Fruit fly (Drosophila melanogaster) whole organism, embryonic: ENCODE measurements around the gene stas.
A peak's percentile ranks its signal among the peaks of the same experiment; 100 is the strongest.

ENCODE experiments used
- Antp ChIP-seq: fragments of 200-800 bp; sonication (Bioruptor generic); optimal IDR thresholded peaks from 3 replicates; lab custom pipeline; 2016; ENCODE audit warnings: missing biosample characterization, missing genetic modification characterization
- B-H2 ChIP-seq: fragments of 200-800 bp; sonication (Bioruptor generic); optimal IDR thresholded peaks from 2 replicates; lab custom pipeline; 2018; ENCODE audit warnings: missing biosample characterization, mild to moderate bottlenecking, missing genetic modification characterization
- CG10366 ChIP-seq: fragments of 200-800 bp; sonication (Bioruptor generic); IDR thresholded peaks from 2 replicates; pipeline ENCODE4 v1.3.6; 2022; ENCODE audit warnings: missing biosample characterization, missing genetic modification characterization
- CG11504 ChIP-seq: fragments of 200-800 bp; sonication (Bioruptor generic); optimal IDR thresholded peaks from 3 replicates; lab custom pipeline; 2019; ENCODE audit warnings: missing biosample characterization, mild to moderate bottlenecking, missing genetic modification characterization, moderate library complexity
- CG12299 ChIP-seq: fragments of 200-800 bp; sonication (Bioruptor generic); optimal IDR thresholded peaks from 2 replicates; lab custom pipeline; 2018; ENCODE audit warnings: missing biosample characterization, mild to moderate bottlenecking, missing genetic modification characterization
- CG1603 ChIP-seq: fragments of 200-800 bp; sonication (Bioruptor generic); optimal IDR thresholded peaks from 2 replicates; lab custom pipeline; 2019; ENCODE audit warnings: missing biosample characterization, mild to moderate bottlenecking, missing genetic modification characterization, moderate library complexity
- CG17361 ChIP-seq: fragments of 200-800 bp; sonication (Bioruptor generic); IDR thresholded peaks from 3 replicates; pipeline ENCODE4 v1.3.6; 2022; ENCODE audit warnings: missing biosample characterization, missing genetic modification characterization
- CG18262 ChIP-seq: fragments of 200-800 bp; optimal IDR thresholded peaks from 3 replicates; lab custom pipeline; 2019; ENCODE audit warnings: missing biosample characterization, mild to moderate bottlenecking, missing genetic modification characterization, moderate library complexity
- CG30403 ChIP-seq: fragments of 200-800 bp; sonication (Bioruptor generic); optimal IDR thresholded peaks from 3 replicates; lab custom pipeline; 2016; ENCODE audit warnings: missing biosample characterization, missing genetic modification characterization
- CG31441 ChIP-seq: fragments of 200-800 bp; sonication (Bioruptor generic); IDR thresholded peaks from 2 replicates; pipeline ENCODE4 v1.3.6; 2022; ENCODE audit warnings: missing biosample characterization, missing genetic modification characterization
- CG3847 ChIP-seq: fragments of 200-800 bp; sonication (Bioruptor generic); IDR thresholded peaks from 2 replicates; pipeline ENCODE4 v1.3.6; 2022; ENCODE audit warnings: missing biosample characterization, missing genetic modification characterization
- CG6813 ChIP-seq: fragments of 200-800 bp; sonication (Bioruptor generic); optimal IDR thresholded peaks from 2 replicates; lab custom pipeline; 2017; ENCODE audit warnings: missing biosample characterization, missing genetic modification characterization, mild to moderate bottlenecking, moderate library complexity, missing genetic modification reagents
- CG8089 ChIP-seq: fragments of 200-800 bp; sonication (Bioruptor generic); optimal IDR thresholded peaks from 3 replicates; lab custom pipeline; 2016; ENCODE audit warnings: missing biosample characterization, missing genetic modification characterization
- CG9727 ChIP-seq: fragments of 200-800 bp; sonication (Bioruptor generic); optimal IDR thresholded peaks from 3 replicates; lab custom pipeline; 2017; ENCODE audit warnings: missing biosample characterization, mild to moderate bottlenecking, missing genetic modification characterization
- CG9797 ChIP-seq: fragments of 200-800 bp; sonication (Bioruptor generic); optimal IDR thresholded peaks from 3 replicates; lab custom pipeline; 2018; ENCODE audit warnings: missing biosample characterization, mild to moderate bottlenecking, missing genetic modification characterization
- CG9932 ChIP-seq: fragments of 200-800 bp; sonication (Bioruptor generic); IDR thresholded peaks from 2 replicates; pipeline ENCODE4 v1.3.6; 2022; ENCODE audit warnings: missing biosample characterization, missing genetic modification characterization
- Dad ChIP-seq: fragments of 200-800 bp; sonication (Bioruptor generic); optimal IDR thresholded peaks from 3 replicates; lab custom pipeline; 2016; ENCODE audit warnings: missing biosample characterization, missing genetic modification characterization
- Fer1 ChIP-seq: fragments of 200-800 bp; sonication (Bioruptor generic); optimal IDR thresholded peaks from 2 replicates; lab custom pipeline; 2017; ENCODE audit warnings: missing biosample characterization, mild to moderate bottlenecking, missing genetic modification characterization
- Fer3 ChIP-seq: fragments of 200-800 bp; sonication (Bioruptor generic); optimal IDR thresholded peaks from 2 replicates; lab custom pipeline; 2018; ENCODE audit warnings: missing biosample characterization, mild to moderate bottlenecking, missing genetic modification characterization, moderate library complexity
- HLHmδ ChIP-seq: fragments of 200-800 bp; sonication (Bioruptor generic); optimal IDR thresholded peaks from 2 replicates; lab custom pipeline; 2018; ENCODE audit warnings: missing biosample characterization, mild to moderate bottlenecking, missing genetic modification characterization, moderate library complexity
- MESR4 ChIP-seq: fragments of 200-800 bp; sonication (Bioruptor generic); optimal IDR thresholded peaks from 2 replicates; lab custom pipeline; 2018; ENCODE audit warnings: missing biosample characterization, mild to moderate bottlenecking, missing genetic modification characterization, moderate library complexity
- Max ChIP-seq: fragments of 200-800 bp; sonication (Bioruptor generic); optimal IDR thresholded peaks from 2 replicates; lab custom pipeline; 2016; ENCODE audit warnings: missing biosample characterization, mild to moderate bottlenecking, missing genetic modification characterization
- Med ChIP-seq: fragments of 200-800 bp; sonication (Bioruptor generic); peaks from one replicate; lab custom pipeline; 2016; ENCODE audit warnings: missing biosample characterization, missing genetic modification characterization, mild to moderate bottlenecking, inconsistent platforms, moderate library complexity
- Myb ChIP-seq: fragments of 200-800 bp; sonication (Bioruptor generic); optimal IDR thresholded peaks from 2 replicates; lab custom pipeline; 2016; ENCODE audit warnings: missing biosample characterization, missing genetic modification characterization
- Nf-YC ChIP-seq: fragments of 200-800 bp; optimal IDR thresholded peaks from 3 replicates; lab custom pipeline; 2019; ENCODE audit warnings: missing biosample characterization, mild to moderate bottlenecking, missing genetic modification characterization, moderate library complexity
- Ptx1 ChIP-seq: fragments of 200-800 bp; sonication (Bioruptor generic); IDR thresholded peaks from 2 replicates; pipeline ENCODE4 v1.3.6; 2022; ENCODE audit warnings: missing biosample characterization, missing genetic modification characterization
- Rfx ChIP-seq: fragments of 200-800 bp; sonication (Bioruptor generic); IDR thresholded peaks from 2 replicates; pipeline ENCODE4 v1.3.6; 2022; ENCODE audit warnings: missing biosample characterization, missing genetic modification characterization
- Sry-β ChIP-seq: fragments of 200-800 bp; sonication (Bioruptor generic); optimal IDR thresholded peaks from 2 replicates; lab custom pipeline; 2018; ENCODE audit warnings: missing biosample characterization, mild to moderate bottlenecking, missing genetic modification characterization, moderate library complexity
- Usf ChIP-seq: fragments of 200-800 bp; sonication (Bioruptor generic); optimal IDR thresholded peaks from 2 replicates; lab custom pipeline; 2017; ENCODE audit warnings: missing genotype, missing biosample characterization, missing genetic modification characterization
- Xbp1 ChIP-seq: fragments of 200-800 bp; sonication (Bioruptor generic); optimal IDR thresholded peaks from 3 replicates; lab custom pipeline; 2016; ENCODE audit warnings: missing biosample characterization, mild to moderate bottlenecking, missing genetic modification characterization
- bbx ChIP-seq: fragments of 200-800 bp; sonication (Bioruptor generic); IDR thresholded peaks from 2 replicates; pipeline ENCODE4 v1.3.6; 2022; ENCODE audit warnings: missing biosample characterization, missing genetic modification characterization; ENCODE audit not compliant: partially characterized antibody
- bigmax ChIP-seq: fragments of 200-800 bp; sonication (Bioruptor generic); optimal IDR thresholded peaks from 2 replicates; lab custom pipeline; 2018; ENCODE audit warnings: missing biosample characterization, mild to moderate bottlenecking, missing genetic modification characterization
- chm ChIP-seq: fragments of 200-800 bp; sonication (Bioruptor generic); IDR thresholded peaks from 2 replicates; pipeline ENCODE4 v1.3.6; 2022; ENCODE audit warnings: missing biosample characterization, missing genetic modification characterization
- dimm ChIP-seq: fragments of 200-800 bp; sonication (Bioruptor generic); IDR thresholded peaks from 2 replicates; pipeline ENCODE4 v1.3.6; 2022; ENCODE audit warnings: missing biosample characterization, missing genetic modification characterization
- dm ChIP-seq: fragments of 200-800 bp; sonication (Bioruptor generic); optimal IDR thresholded peaks from 3 replicates; lab custom pipeline; 2016; ENCODE audit warnings: missing biosample characterization, missing genetic modification characterization
- en ChIP-seq: fragments of 200-800 bp; sonication (Bioruptor generic); optimal IDR thresholded peaks from 2 replicates; lab custom pipeline; 2016; ENCODE audit warnings: missing biosample characterization, missing genetic modification characterization
- esg ChIP-seq: fragments of 200-800 bp; sonication (Bioruptor generic); conservative IDR thresholded peaks from 2 replicates; pipeline ENCODE4 v1.3.6; 2022; ENCODE audit warnings: missing biosample characterization, missing genetic modification characterization
- eve ChIP-seq, 2 experiments: fragments of >200 bp; optimal IDR thresholded peaks; 2 replicates each; lab custom pipeline; 2017; ENCODE audit warnings: missing biosample characterization in 2 of 2, missing genetic modification characterization in 2 of 2
- fd102C ChIP-seq: fragments of 200-800 bp; sonication (Bioruptor generic); optimal IDR thresholded peaks from 2 replicates; lab custom pipeline; 2018; ENCODE audit warnings: missing biosample characterization, mild to moderate bottlenecking, missing genetic modification characterization, moderate library complexity
- hkb ChIP-seq, 2 experiments: fragments of 200-800 bp in 1 of 2; fragments of >200 bp in 1 of 2; sonication (Bioruptor generic) in 1 of 2; IDR thresholded peaks in 1 of 2; optimal IDR thresholded peaks in 1 of 2; 2 replicates each; pipeline versions ENCODE4 v1.3.6 to Lab custom; 2017 to 2022; ENCODE audit warnings: missing biosample characterization in 1 of 2, missing genetic modification characterization in 1 of 2
- inv ChIP-seq: fragments of 200-800 bp; sonication (Bioruptor generic); IDR thresholded peaks from 2 replicates; pipeline ENCODE4 v1.3.6; 2022; ENCODE audit warnings: missing biosample characterization, missing genetic modification characterization; ENCODE audit not compliant: partially characterized antibody
- mld ChIP-seq: fragments of 200-800 bp; sonication (Bioruptor generic); IDR thresholded peaks from 3 replicates; pipeline ENCODE4 v1.3.6; 2022; ENCODE audit warnings: missing biosample characterization, missing genetic modification characterization; ENCODE audit not compliant: partially characterized antibody
- nerfin-2 ChIP-seq: fragments of 200-800 bp; sonication (Bioruptor generic); IDR thresholded peaks from 2 replicates; pipeline ENCODE4 v1.3.6; 2022; ENCODE audit warnings: missing biosample characterization, missing genetic modification characterization; ENCODE audit not compliant: partially characterized antibody
- pb ChIP-seq: fragments of 200-800 bp; sonication (Bioruptor generic); optimal IDR thresholded peaks from 3 replicates; lab custom pipeline; 2016; ENCODE audit warnings: missing biosample characterization, missing genetic modification characterization
- phol ChIP-seq: fragments of 200-800 bp; sonication (Bioruptor generic); optimal IDR thresholded peaks from 3 replicates; lab custom pipeline; 2018; ENCODE audit warnings: missing biosample characterization, mild to moderate bottlenecking, missing genetic modification characterization, moderate library complexity
- psq ChIP-seq: fragments of 200-800 bp; sonication (Bioruptor generic); optimal IDR thresholded peaks from 2 replicates; lab custom pipeline; 2017; ENCODE audit warnings: missing biosample characterization, missing genetic modification characterization
- pzg ChIP-seq: fragments of 200-800 bp; sonication (Bioruptor generic); optimal IDR thresholded peaks from 3 replicates; lab custom pipeline; 2018; ENCODE audit warnings: missing biosample characterization, mild to moderate bottlenecking, missing genetic modification characterization, moderate library complexity
- sug ChIP-seq: fragments of 200-800 bp; optimal IDR thresholded peaks from 2 replicates; lab custom pipeline; 2019; ENCODE audit warnings: missing biosample characterization, mild to moderate bottlenecking, missing genetic modification characterization, moderate library complexity
- wor ChIP-seq: fragments of 200-800 bp; sonication (Bioruptor generic); IDR thresholded peaks from 2 replicates; pipeline ENCODE4 v1.3.6; 2022; ENCODE audit warnings: missing biosample characterization, missing genetic modification characterization

stas gene

dm6 chrX:17657050-17657696 is 29.5 kb upstream of the stas start, which contains the start of gene beta-Spec (continued):
- TF ChIP-seq Fer1 (GFP tag; lab: Kevin White, UChicago) (no peak), CG11504 (tag; lab: Kevin White, UChicago) (peak; percentile 39), Max (no peak), CG1603 (tag; lab: Kevin White, UChicago) (peak; percentile 1), pb (GFP tag; lab: Kevin White, UChicago) (no peak), psq (GFP tag; lab: Kevin White, UChicago) (peak; percentile 45), Med (GFP tag; lab: Kevin White, UChicago) (peak; percentile 76), Fer3 (no peak), Dad (GFP tag; lab: Kevin White, UChicago) (no peak), bbx (0 out of 2 replicates have a peak, but pooled peaks have one; percentile 25), MESR4 (GFP tag; lab: Kevin White, UChicago) (peak; percentile 85), chm (GFP tag; lab: Robert Waterston, UW) (no peak), CG12299 (peak; percentile 14), nerfin-2 (no peak), CG18262 (tag; lab: Kevin White, UChicago) (peak; percentile 37), dm (GFP tag; lab: Kevin White, UChicago) (no peak), pzg (GFP tag; lab: Kevin White, UChicago) (peak; percentile 28), CG10366 (GFP tag; lab: Robert Waterston, UW) (no peak), mld (no peak), dimm (GFP tag; lab: Robert Waterston, UW) (no peak), Nf-YC (tag; lab: Kevin White, UChicago) (peak; percentile 22), esg (GFP tag; lab: Robert Waterston, UW) (no peak), CG30403 (GFP tag; lab: Kevin White, UChicago) (peak; percentile 51), CG9932 (GFP tag; lab: Robert Waterston, UW) (0 out of 2 replicates have a peak, but pooled peaks have one; percentile 10), CG17361 (GFP tag; lab: Robert Waterston, UW) (peak; percentile 62; the same call in 1 of the 3 replicates), HLHmδ (GFP tag; lab: Kevin White, UChicago) (no peak), CG8089 (GFP tag; lab: Kevin White, UChicago) (no peak), sug (no peak), Sry-β (GFP tag; lab: Kevin White, UChicago) (peak; percentile 87), wor (GFP tag; lab: Robert Waterston, UW) (no peak), CG31441 (GFP tag; lab: Robert Waterston, UW) (peak; percentile 29; the same call in 1 of the 2 replicates), CG9727 (GFP tag; lab: Kevin White, UChicago) (peak; percentile 26), bigmax (GFP tag; lab: Kevin White, UChicago) (no peak), eve (GFP tag; optimal IDR thresholded peaks at IDR 0.05; lab: Kevin White, UChicago) (no peak), en (GFP tag; lab: Kevin White, UChicago) (no peak), Xbp1 (GFP tag; lab: Kevin White, UChicago) (no peak), inv (GFP tag; lab: Robert Waterston, UW) (no peak), Antp (GFP tag; lab: Kevin White, UChicago) (no peak), hkb (optimal IDR thresholded peaks at IDR 0.05; lab: Kevin White, UChicago) (no peak), hkb (GFP tag; IDR thresholded peaks at IDR 0.05; lab: Robert Waterston, UW) (no peak), CG9797 (peak; percentile 43), CG6813 (GFP tag; lab: Kevin White, UChicago) (no peak), Myb (GFP tag; lab: Kevin White, UChicago) (no peak), fd102C (GFP tag; lab: Kevin White, UChicago) (no peak), Rfx (GFP tag; lab: Robert Waterston, UW) (peak; percentile 39; the same call in 1 of the 2 replicates), B-H2 (GFP tag; lab: Kevin White, UChicago) (no peak), Ptx1 (GFP tag; lab: Robert Waterston, UW) (peak; percentile 15; the same call in 1 of the 2 replicates), Usf (GFP tag; lab: Kevin White, UChicago) (no peak), phol (peak; percentile 18), CG3847 (GFP tag; lab: Robert Waterston, UW) (peak; percentile 15; the same call in 1 of the 2 replicates)
